Fruit fly (Drosophila melanogaster) whole organism, embryonic: ENCODE data around the gene Appl.
A peak's percentile ranks its signal among the peaks of the same experiment; 100 is the strongest.

Experiments
- Bgb ChIP-seq: fragments of 200-800 bp; sonication (Bioruptor generic); IDR thresholded peaks from 2 replicates; pipeline ENCODE4 v1.3.6; 2022; ENCODE audit warnings: missing biosample characterization, missing genetic modification characterization; ENCODE audit not compliant: partially characterized antibody
- CG10366 ChIP-seq: fragments of 200-800 bp; sonication (Bioruptor generic); IDR thresholded peaks from 2 replicates; pipeline ENCODE4 v1.3.6; 2022; ENCODE audit warnings: missing biosample characterization, missing genetic modification characterization
- CG11560 ChIP-seq: fragments of 200-800 bp; sonication (Bioruptor generic); IDR thresholded peaks from 3 replicates; pipeline ENCODE4 v1.3.6; 2022; ENCODE audit warnings: missing biosample characterization, missing genetic modification characterization
- CG11723 ChIP-seq: fragments of 200-800 bp; sonication (Bioruptor generic); optimal IDR thresholded peaks from 2 replicates; lab custom pipeline; 2017; ENCODE audit warnings: missing biosample characterization, mild to moderate bottlenecking, missing genetic modification characterization
- CG13287 ChIP-seq: fragments of 200-800 bp; sonication (Bioruptor generic); IDR thresholded peaks from 2 replicates; pipeline ENCODE4 v1.3.6; 2022; ENCODE audit warnings: missing biosample characterization, missing genetic modification characterization; ENCODE audit not compliant: partially characterized antibody
- CG14441 ChIP-seq: fragments of 200-800 bp; sonication (Bioruptor generic); IDR thresholded peaks from 2 replicates; pipeline ENCODE4 v1.3.6; 2022; ENCODE audit warnings: missing biosample characterization, missing genetic modification characterization
- CG15479 ChIP-seq: fragments of 200-800 bp; sonication (Bioruptor generic); optimal IDR thresholded peaks from 3 replicates; lab custom pipeline; 2019; ENCODE audit warnings: missing biosample characterization, mild to moderate bottlenecking, missing genetic modification characterization, moderate library complexity
- CG1647 ChIP-seq: fragments of 200-800 bp; sonication (Bioruptor generic); optimal IDR thresholded peaks from 3 replicates; lab custom pipeline; 2016; ENCODE audit warnings: missing biosample characterization, missing genetic modification characterization
- CG17385 ChIP-seq: fragments of 200-800 bp; sonication (Bioruptor generic); optimal IDR thresholded peaks from 3 replicates; lab custom pipeline; 2018; ENCODE audit warnings: missing biosample characterization, mild to moderate bottlenecking, missing genetic modification characterization
- CG18262 ChIP-seq: fragments of 200-800 bp; optimal IDR thresholded peaks from 3 replicates; lab custom pipeline; 2019; ENCODE audit warnings: missing biosample characterization, mild to moderate bottlenecking, missing genetic modification characterization, moderate library complexity
- CG1832 ChIP-seq: fragments of 200-800 bp; sonication (Bioruptor generic); optimal IDR thresholded peaks from 2 replicates; lab custom pipeline; 2017; ENCODE audit warnings: missing biosample characterization, mild to moderate bottlenecking, missing genetic modification characterization, inconsistent platforms
- CG18476 ChIP-seq: fragments of 200-800 bp; sonication (Bioruptor generic); optimal IDR thresholded peaks from 2 replicates; lab custom pipeline; 2016; ENCODE audit warnings: missing biosample characterization, mild to moderate bottlenecking, missing genetic modification characterization
- CG2678 ChIP-seq: fragments of 200-800 bp; sonication (Bioruptor generic); optimal IDR thresholded peaks from 3 replicates; lab custom pipeline; 2019; ENCODE audit warnings: missing biosample characterization, mild to moderate bottlenecking, missing genetic modification characterization, moderate library complexity
- CG2889 ChIP-seq: fragments of 200-800 bp; sonication (Bioruptor generic); IDR thresholded peaks from 3 replicates; pipeline ENCODE4 v1.3.6; 2022; ENCODE audit warnings: missing biosample characterization, missing genetic modification characterization
- CG33213 ChIP-seq: fragments of 200-800 bp; sonication (Bioruptor generic); optimal IDR thresholded peaks from 3 replicates; lab custom pipeline; 2016; ENCODE audit warnings: missing biosample characterization, missing genetic modification characterization
- CG3847 ChIP-seq: fragments of 200-800 bp; sonication (Bioruptor generic); IDR thresholded peaks from 2 replicates; pipeline ENCODE4 v1.3.6; 2022; ENCODE audit warnings: missing biosample characterization, missing genetic modification characterization
- CG6272 ChIP-seq: fragments of 200-800 bp; sonication (Bioruptor generic); IDR thresholded peaks from 2 replicates; pipeline ENCODE4 v1.3.6; 2022; ENCODE audit warnings: missing biosample characterization, missing genetic modification characterization
- CG6765 ChIP-seq: fragments of 200-800 bp; sonication (Bioruptor generic); optimal IDR thresholded peaks from 3 replicates; lab custom pipeline; 2017; ENCODE audit warnings: missing biosample characterization, mild to moderate bottlenecking, missing genetic modification characterization
- CG7271 ChIP-seq: fragments of 200-800 bp; sonication (Bioruptor generic); optimal IDR thresholded peaks from 2 replicates; lab custom pipeline; 2018; ENCODE audit warnings: missing biosample characterization, mild to moderate bottlenecking, missing genetic modification characterization, moderate library complexity
- CG7839 ChIP-seq: fragments of 200-800 bp; sonication (Bioruptor generic); optimal IDR thresholded peaks from 3 replicates; lab custom pipeline; 2018; ENCODE audit warnings: missing biosample characterization, mild to moderate bottlenecking, missing genetic modification characterization, moderate library complexity
- CG8388 ChIP-seq: fragments of 200-800 bp; sonication (Bioruptor generic); optimal IDR thresholded peaks from 2 replicates; lab custom pipeline; 2019; ENCODE audit warnings: missing biosample characterization, mild to moderate bottlenecking, missing genetic modification characterization, moderate library complexity
- CG8924 ChIP-seq: fragments of 200-800 bp; optimal IDR thresholded peaks from 3 replicates; lab custom pipeline; 2019; ENCODE audit warnings: missing biosample characterization, mild to moderate bottlenecking, missing genetic modification characterization, moderate library complexity
- CG9727 ChIP-seq: fragments of 200-800 bp; sonication (Bioruptor generic); optimal IDR thresholded peaks from 3 replicates; lab custom pipeline; 2017; ENCODE audit warnings: missing biosample characterization, mild to moderate bottlenecking, missing genetic modification characterization
- CG9817 ChIP-seq: fragments of 200-800 bp; sonication (Bioruptor generic); optimal IDR thresholded peaks from 2 replicates; lab custom pipeline; 2018; ENCODE audit warnings: missing biosample characterization, mild to moderate bottlenecking, missing genetic modification characterization, moderate library complexity
- Dad ChIP-seq: fragments of 200-800 bp; sonication (Bioruptor generic); optimal IDR thresholded peaks from 3 replicates; lab custom pipeline; 2016; ENCODE audit warnings: missing biosample characterization, missing genetic modification characterization
- Dbx ChIP-seq: fragments of 200-800 bp; sonication (Bioruptor generic); IDR thresholded peaks from 3 replicates; pipeline ENCODE4 v1.3.6; 2022; ENCODE audit warnings: missing biosample characterization, missing genetic modification characterization
- Doc2 ChIP-seq: fragments of 200-800 bp; sonication (Bioruptor generic); IDR thresholded peaks from 2 replicates; pipeline ENCODE4 v1.3.6; 2022; ENCODE audit warnings: missing biosample characterization, missing genetic modification characterization
- E2f2 ChIP-seq: fragments of 200-800 bp; sonication (Bioruptor generic); IDR thresholded peaks from 2 replicates; pipeline ENCODE4 v1.3.6; 2022; ENCODE audit warnings: missing biosample characterization, missing genetic modification characterization
- Elba2 ChIP-seq: fragments of 200-800 bp; sonication (Bioruptor generic); optimal IDR thresholded peaks from 3 replicates; lab custom pipeline; 2016; ENCODE audit warnings: missing biosample characterization, missing genetic modification characterization
- Hmx ChIP-seq: fragments of 200-800 bp; sonication (Bioruptor generic); optimal IDR thresholded peaks from 2 replicates; lab custom pipeline; 2016; ENCODE audit warnings: missing biosample characterization, missing genetic modification characterization
- Hr78 ChIP-seq, 2 experiments: fragments of 200-800 bp in 1 of 2; fragments of >200 bp in 1 of 2; sonication (Bioruptor generic) in 1 of 2; optimal IDR thresholded peaks; 2 replicates each; lab custom pipeline; 2017 to 2019; ENCODE audit warnings: missing biosample characterization in 2 of 2, missing genetic modification characterization in 2 of 2, mild to moderate bottlenecking in 1 of 2, moderate library complexity in 1 of 2
- Mad ChIP-seq: fragments of 200-800 bp; sonication (Bioruptor generic); optimal IDR thresholded peaks from 2 replicates; lab custom pipeline; 2016; ENCODE audit warnings: missing biosample characterization, missing genetic modification characterization
- NFAT ChIP-seq: fragments of 200-800 bp; sonication (Bioruptor generic); IDR thresholded peaks from 2 replicates; pipeline ENCODE4 v1.3.6; 2022; ENCODE audit warnings: missing biosample characterization, missing genetic modification characterization
- Nf-YA ChIP-seq: fragments of 200-800 bp; sonication (Bioruptor generic); IDR thresholded peaks from 2 replicates; pipeline ENCODE4 v1.3.6; 2022; ENCODE audit warnings: missing biosample characterization, missing genetic modification characterization
- ab ChIP-seq: fragments of 200-800 bp; sonication (Bioruptor generic); optimal IDR thresholded peaks from 2 replicates; lab custom pipeline; 2016; ENCODE audit warnings: missing biosample characterization, missing genetic modification characterization
- cg ChIP-seq: fragments of 200-800 bp; sonication (Bioruptor generic); optimal IDR thresholded peaks from 3 replicates; lab custom pipeline; 2019; ENCODE audit warnings: missing biosample characterization, mild to moderate bottlenecking, missing genetic modification characterization, moderate library complexity
- chn ChIP-seq: fragments of 200-800 bp; sonication (Bioruptor generic); optimal IDR thresholded peaks from 2 replicates; lab custom pipeline; 2016; ENCODE audit warnings: missing biosample characterization, missing genetic modification characterization
- crp ChIP-seq, 2 experiments: fragments of 200-800 bp; sonication (Bioruptor generic); optimal IDR thresholded peaks; 2 replicates in 1 of 2; 3 replicates in 1 of 2; lab custom pipeline; 2017; ENCODE audit warnings: missing biosample characterization in 2 of 2, missing genetic modification characterization in 2 of 2, mild to moderate bottlenecking in 1 of 2, moderate library complexity in 1 of 2
- ftz-f1 ChIP-seq: fragments of 200-800 bp; sonication (Bioruptor generic); optimal IDR thresholded peaks from 2 replicates; lab custom pipeline; 2016; ENCODE audit warnings: missing biosample characterization, missing genetic modification characterization
- her ChIP-seq: fragments of 200-800 bp; sonication (Bioruptor generic); optimal IDR thresholded peaks from 2 replicates; lab custom pipeline; 2016; ENCODE audit warnings: missing biosample characterization, missing genetic modification characterization
- kah ChIP-seq: fragments of 200-800 bp; sonication (Bioruptor generic); optimal IDR thresholded peaks from 2 replicates; lab custom pipeline; 2018; ENCODE audit warnings: missing biosample characterization, mild to moderate bottlenecking, missing genetic modification characterization
- lab ChIP-seq: fragments of 200-800 bp; sonication (Bioruptor generic); optimal IDR thresholded peaks from 3 replicates; lab custom pipeline; 2017; ENCODE audit warnings: missing biosample characterization, missing genetic modification characterization, mild to moderate bottlenecking, moderate library complexity, missing genetic modification reagents
- lmd ChIP-seq: fragments of 200-800 bp; sonication (Bioruptor generic); IDR thresholded peaks from 2 replicates; pipeline ENCODE4 v1.3.6; 2022; ENCODE audit warnings: missing biosample characterization, missing genetic modification characterization
- mirr ChIP-seq: fragments of 200-800 bp; sonication (Bioruptor generic); optimal IDR thresholded peaks from 3 replicates; lab custom pipeline; 2018; ENCODE audit warnings: missing biosample characterization, mild to moderate bottlenecking, missing genetic modification characterization
- repo ChIP-seq: fragments of 200-800 bp; sonication (Bioruptor generic); optimal IDR thresholded peaks from 2 replicates; lab custom pipeline; 2016; ENCODE audit warnings: missing biosample characterization, missing genetic modification characterization
- row ChIP-seq: fragments of 200-800 bp; sonication (Bioruptor generic); IDR thresholded peaks from 3 replicates; pipeline ENCODE4 v1.3.6; 2022; ENCODE audit warnings: missing biosample characterization, missing genetic modification characterization
- sqz ChIP-seq: fragments of 200-800 bp; sonication (Bioruptor generic); optimal IDR thresholded peaks from 3 replicates; lab custom pipeline; 2018; ENCODE audit warnings: missing biosample characterization, mild to moderate bottlenecking, missing genetic modification characterization
- sr ChIP-seq: fragments of 200-800 bp; sonication (Bioruptor generic); IDR thresholded peaks from 3 replicates; pipeline ENCODE4 v1.3.6; 2022; ENCODE audit warnings: missing biosample characterization, missing genetic modification characterization
- tin ChIP-seq: fragments of 200-800 bp; sonication (Bioruptor generic); optimal IDR thresholded peaks from 3 replicates; lab custom pipeline; 2016; ENCODE audit warnings: missing biosample characterization, missing genetic modification characterization
- usp ChIP-seq: fragments of >200 bp; optimal IDR thresholded peaks from 2 replicates; lab custom pipeline; 2017; ENCODE audit warnings: missing biosample characterization, missing genetic modification characterization
- z ChIP-seq: fragments of 200-800 bp; sonication (Bioruptor generic); IDR thresholded peaks from 3 replicates; pipeline ENCODE4 v1.3.6; 2022; ENCODE audit warnings: missing biosample characterization, missing genetic modification characterization

Gene Appl

dm6 chrX:492701-493299, 37.5 kb upstream of the Appl start (continued):
- TF ChIP-seq sr (GFP tag; lab: Robert Waterston, UW) (0 out of 3 replicates have a peak, but pooled peaks have one; percentile 34), tin (no peak), E2f2 (GFP tag; lab: Robert Waterston, UW) (no peak), her (GFP tag; lab: Kevin White, UChicago) (no peak), Mad (GFP tag; lab: Kevin White, UChicago) (no peak), CG1832 (GFP tag; lab: Kevin White, UChicago) (no peak), CG18262 (tag; lab: Kevin White, UChicago) (no peak), CG7271 (tag; lab: Kevin White, UChicago) (no peak), Doc2 (GFP tag; lab: Robert Waterston, UW) (no peak), lmd (GFP tag; lab: Robert Waterston, UW) (no peak), NFAT (GFP tag; lab: Robert Waterston, UW) (peak; percentile 51; the same call in 1 of the 2 replicates), chn (GFP tag; lab: Kevin White, UChicago) (no peak), CG2678 (no peak), CG11723 (no peak), CG6765 (no peak), CG11560 (tag; lab: Robert Waterston, UW) (no peak), Hmx (GFP tag; lab: Kevin White, UChicago) (no peak), cg (GFP tag; lab: Kevin White, UChicago) (no peak), CG8388 (GFP tag; lab: Kevin White, UChicago) (no peak), mirr (GFP tag; lab: Kevin White, UChicago) (peak; percentile 49), Nf-YA (no peak), ftz-f1 (GFP tag; lab: Kevin White, UChicago) (peak; percentile 16), repo (GFP tag; lab: Kevin White, UChicago) (no peak), CG6272 (GFP tag; lab: Robert Waterston, UW) (no peak), CG15479 (peak; percentile 33), CG2889 (GFP tag; lab: Robert Waterston, UW) (no peak), kah (GFP tag; lab: Kevin White, UChicago) (no peak), CG3847 (GFP tag; lab: Robert Waterston, UW) (no peak), CG7839 (tag; lab: Kevin White, UChicago) (no peak), Dbx (GFP tag; lab: Robert Waterston, UW) (no peak), CG1647 (no peak), Dad (GFP tag; lab: Kevin White, UChicago) (no peak), ab (GFP tag; lab: Kevin White, UChicago) (no peak), Elba2 (GFP tag; lab: Kevin White, UChicago) (no peak), sqz (GFP tag; lab: Kevin White, UChicago) (no peak), CG14441 (GFP tag; lab: Robert Waterston, UW) (no peak), CG17385 (GFP tag; lab: Kevin White, UChicago) (no peak), Bgb (no peak), CG10366 (GFP tag; lab: Robert Waterston, UW) (no peak), CG33213 (GFP tag; lab: Kevin White, UChicago) (no peak), row (no peak), usp (GFP tag; lab: Kevin White, UChicago) (no peak), CG13287 (GFP tag; lab: Robert Waterston, UW) (no peak), CG9817 (tag; lab: Kevin White, UChicago) (no peak), Hr78 (GFP tag; optimal IDR thresholded peaks at IDR 0.05; lab: Kevin White, UChicago) (no peak), crp (GFP tag; optimal IDR thresholded peaks at IDR 0.05; lab: Kevin White, UChicago) (no peak), CG18476 (GFP tag; lab: Kevin White, UChicago) (no peak), lab (GFP tag; lab: Kevin White, UChicago) (no peak), CG8924 (tag; lab: Kevin White, UChicago) (no peak), CG9727 (GFP tag; lab: Kevin White, UChicago) (no peak), z (GFP tag; lab: Robert Waterston, UW) (no peak)
